Worm (Caenorhabditis elegans): Measurements from ENCODE around the gene scyl-1.

- TF ChIP-seq med-1 (GFP tag; optimal IDR thresholded peaks at IDR 0.05; ENCODE audit: insufficient read depth) (no peak), ref-1 (GFP tag; conservative IDR thresholded peaks at IDR 0.05) (no peak), ztf-29 (GFP tag; IDR thresholded peaks at IDR 0.05) (no peak), cog-1 (tag; optimal IDR thresholded peaks at IDR 0.05) (no peak), klf-2 (GFP tag; conservative IDR thresholded peaks at IDR 0.05) (no peak)
Measured at ce11 chrV:13088485-13088884, 47.0 kb upstream of the scyl-1 start.

Measured in whole organism, midembryonic.